Worm (Caenorhabditis elegans): ENCODE measurements around the gene F36G3.3.

- no peak for TF ChIP-seq med-1 (GFP tag; optimal IDR thresholded peaks at IDR 0.05; ENCODE audit: insufficient read depth)
- TF ChIP-seq klf-2 (GFP tag; conservative IDR thresholded peaks at IDR 0.05), result no peak
- no peak for TF ChIP-seq flt-1 (GFP tag; IDR thresholded peaks at IDR 0.05)
- no peak for TF ChIP-seq cog-1 (tag; optimal IDR thresholded peaks at IDR 0.05)
- TF ChIP-seq ztf-29 (GFP tag; IDR thresholded peaks at IDR 0.05), result no peak
- no peak for TF ChIP-seq ref-1 (GFP tag; conservative IDR thresholded peaks at IDR 0.05)
These were observed 44.9 kb downstream of the F36G3.3 start for ce11 chrX:9843568-9843967.
